Fruit fly (Drosophila melanogaster): ENCODE measurements around the gene CG11694.

CG11694 gene

DNA sequence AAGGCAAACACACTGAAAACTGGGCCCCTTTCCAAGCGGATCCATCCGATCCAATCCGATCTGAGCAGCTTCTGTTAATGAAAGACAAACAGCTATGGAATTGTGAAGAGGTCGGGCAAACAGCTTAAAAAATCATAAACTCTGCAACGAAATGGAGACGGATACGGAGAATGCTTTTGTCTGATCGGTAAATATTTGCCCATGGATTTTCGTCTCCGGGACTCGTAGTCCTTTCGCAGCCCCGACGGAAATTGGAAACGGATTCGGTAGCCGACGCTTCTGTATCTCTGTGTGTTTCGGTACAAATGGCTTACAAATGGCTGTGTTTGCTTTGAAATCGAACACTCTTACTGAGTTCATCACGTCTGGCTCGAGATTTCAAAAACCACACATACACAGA lies 14.9 kb upstream of the CG11694 start:
- TF ChIP-seq gt (GFP tag; IDR thresholded peaks at IDR 0.05), result no peak
- no peak for TF ChIP-seq CG1024 (GFP tag; IDR thresholded peaks at IDR 0.05)
- TF ChIP-seq CG15696 (tag; optimal IDR thresholded peaks at IDR 0.05), result peak; percentile 39
- TF ChIP-seq CG7928 (GFP tag; optimal IDR thresholded peaks at IDR 0.05), result no peak
- peak; percentile 57 for TF ChIP-seq fd102C (GFP tag; optimal IDR thresholded peaks at IDR 0.05)
- no peak for TF ChIP-seq zfh2 (GFP tag; optimal IDR thresholded peaks at IDR 0.05)
- no peak for TF ChIP-seq sug (tag; optimal IDR thresholded peaks at IDR 0.05)
- no peak for TF ChIP-seq Bteb2 (GFP tag; optimal IDR thresholded peaks at IDR 0.05)
- TF ChIP-seq zen (tag; optimal IDR thresholded peaks at IDR 0.05), result peak; percentile 6
- no peak for TF ChIP-seq disco-r (GFP tag; optimal IDR thresholded peaks at IDR 0.05)
- TF ChIP-seq tll (GFP tag; optimal IDR thresholded peaks at IDR 0.05), result peak in 1 of 2 experiments; percentile 85
- TF ChIP-seq kni (GFP tag; optimal IDR thresholded peaks at IDR 0.05), result peak; percentile 23
- no peak for TF ChIP-seq CG3995 (GFP tag; optimal IDR thresholded peaks at IDR 0.05)
- TF ChIP-seq ac (GFP tag; optimal IDR thresholded peaks at IDR 0.05), result peak; percentile 36
- TF ChIP-seq CG18476 (GFP tag; optimal IDR thresholded peaks at IDR 0.05), result no peak
- no peak for TF ChIP-seq croc (GFP tag; conservative IDR thresholded peaks at IDR 0.05)
- TF ChIP-seq CG9727 (GFP tag; optimal IDR thresholded peaks at IDR 0.05), result peak; percentile 20
- no peak for TF ChIP-seq CG7271 (tag; optimal IDR thresholded peaks at IDR 0.05)

DNA sequence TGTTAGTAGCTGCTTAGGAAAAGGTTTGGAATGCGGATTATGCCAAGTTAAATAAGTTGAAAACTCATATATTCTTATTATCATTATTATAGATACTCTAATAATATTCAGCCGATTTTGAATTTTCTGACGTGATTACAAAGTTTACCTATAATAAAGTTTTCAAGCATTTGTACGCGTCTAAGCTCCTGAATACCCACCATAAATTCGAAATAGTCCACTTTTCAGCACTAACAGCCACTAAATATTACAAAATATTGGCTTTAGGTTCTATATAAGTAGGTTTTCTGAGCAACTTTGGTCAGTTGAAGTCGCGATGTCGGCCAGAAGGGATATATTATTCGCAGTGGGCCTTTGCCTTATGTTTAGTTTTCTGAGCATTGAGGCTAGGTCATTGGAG lies 12.1 kb upstream of the CG11694 start, which contains the start of gene CG7443:
CG7443 (plus strand) TSS at position 301 of the 400 bp plus-strand sequence.
- TF ChIP-seq ERR (GFP tag; optimal IDR thresholded peaks at IDR 0.05) (no peak), Dek (tag; optimal IDR thresholded peaks at IDR 0.05) (no peak), CG6791 (GFP tag; IDR thresholded peaks at IDR 0.05; ENCODE audit: partially characterized antibody) (no peak), CG10979 (tag; optimal IDR thresholded peaks at IDR 0.05) (no peak), phol (tag; optimal IDR thresholded peaks at IDR 0.05) (no peak), BEAF-32 (GFP tag; optimal IDR thresholded peaks at IDR 0.05) (no peak), CG3726 (GFP tag; IDR thresholded peaks at IDR 0.05) (no peak), CG9437 (GFP tag; optimal IDR thresholded peaks at IDR 0.05) (no peak), Lpt (GFP tag; optimal IDR thresholded peaks at IDR 0.05) (no peak), Bdp1 (GFP tag; optimal IDR thresholded peaks at IDR 0.05) (no peak), CG5245 (GFP tag; optimal IDR thresholded peaks at IDR 0.05) (no peak), bcd (GFP tag; optimal IDR thresholded peaks at IDR 0.05) (no peak), unpg (GFP tag; optimal IDR thresholded peaks at IDR 0.05) (no peak), Med (GFP tag) (no peak)

DNA sequence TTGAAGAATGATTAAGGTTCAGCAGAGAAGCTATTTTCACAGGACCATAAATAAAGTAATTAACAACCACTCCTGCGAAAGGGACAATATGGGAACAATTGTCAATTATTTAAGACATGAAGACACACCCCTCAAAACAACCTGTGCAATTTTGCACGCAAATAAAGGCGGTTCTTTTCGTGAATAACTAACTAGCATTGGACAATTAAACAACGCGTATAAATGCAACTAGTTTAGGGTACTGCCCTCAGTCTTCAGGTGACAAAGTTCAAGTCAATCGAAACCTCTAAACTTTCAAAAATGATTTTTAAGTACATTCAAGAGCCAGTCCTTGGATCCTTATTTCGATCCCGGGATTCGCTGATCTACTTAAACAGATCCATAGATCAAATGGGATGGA lies 9.5 kb upstream of the CG11694 start, which contains the start of gene Or85a:
Or85a (plus strand) TSS at position 301 of the 400 bp plus-strand sequence.
- no peak for TF ChIP-seq Doc3 (GFP tag; IDR thresholded peaks at IDR 0.05; ENCODE audit: partially characterized antibody)
- TF ChIP-seq CG14441 (GFP tag; IDR thresholded peaks at IDR 0.05), result no peak
- no peak for TF ChIP-seq TFAM (GFP tag; optimal IDR thresholded peaks at IDR 0.05)
- TF ChIP-seq Ets97D (GFP tag; optimal IDR thresholded peaks at IDR 0.05), result no peak
- TF ChIP-seq C15 (GFP tag; IDR thresholded peaks at IDR 0.05), result no peak
- no peak for TF ChIP-seq cg (GFP tag; optimal IDR thresholded peaks at IDR 0.05)
- TF ChIP-seq CG4617 (GFP tag; optimal IDR thresholded peaks at IDR 0.05; ENCODE audit: borderline replicate concordance), result no peak
- TF ChIP-seq CG12942 (GFP tag; optimal IDR thresholded peaks at IDR 0.05), result no peak
- TF ChIP-seq CG15269 (tag; optimal IDR thresholded peaks at IDR 0.05), result no peak
- TF ChIP-seq CG15696 (tag; optimal IDR thresholded peaks at IDR 0.05), result no peak
- no peak for TF ChIP-seq Kr (GFP tag; optimal IDR thresholded peaks at IDR 0.05)
- no peak for TF ChIP-seq CG3838 (GFP tag; optimal IDR thresholded peaks at IDR 0.05)
- no peak for TF ChIP-seq CG8388 (GFP tag; optimal IDR thresholded peaks at IDR 0.05)

Data from whole organism, embryonic.